Fruit fly (Drosophila melanogaster): ENCODE data around the gene HP1D3csd.

DNA sequence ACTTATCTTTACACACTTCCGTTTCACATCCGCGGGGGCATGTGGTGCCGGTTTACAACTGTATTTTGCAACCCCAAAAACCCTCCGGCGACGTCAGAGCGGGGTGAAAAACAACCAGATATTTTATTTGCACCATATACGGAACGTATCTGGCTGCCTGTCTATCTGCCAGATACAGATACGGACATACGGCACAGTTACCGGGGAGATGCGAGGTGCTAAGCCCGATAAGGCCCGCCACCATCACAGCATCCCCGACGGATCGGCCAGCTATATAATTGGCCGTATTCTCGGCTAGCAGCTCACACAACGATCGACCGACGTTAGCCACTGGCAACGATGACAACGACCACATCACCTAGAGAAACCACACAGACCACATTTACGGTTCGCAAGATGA, 22.9 kb downstream of the HP1D3csd start, which contains the start of gene Mur18B:
- TF ChIP-seq CG8478 (optimal IDR thresholded peaks at IDR 0.05) (no peak), usp (GFP tag; optimal IDR thresholded peaks at IDR 0.05) (no peak), EcR (GFP tag; optimal IDR thresholded peaks at IDR 0.05) (no peak), Dll (optimal IDR thresholded peaks at IDR 0.05) (no peak), psq (optimal IDR thresholded peaks at IDR 0.05) (no peak)

Data from whole organism.